Worm (Caenorhabditis elegans) whole organism, young adult: Measurements from ENCODE around the gene fut-1.

Experiments
- B0019.2 ChIP-seq: fragments of 200-800 bp; sonication (Bioruptor generic); conservative IDR thresholded peaks from 2 replicates; pipeline ENCODE4 v1.3.6; 2022; ENCODE audit warnings: missing genetic modification reagents, missing genetic modification characterization, missing compliant biosample characterization
- B0035.1 ChIP-seq: sonication (generic microtip); optimal IDR thresholded peaks from 2 replicates; lab custom pipeline; 2016; ENCODE audit warnings: missing genetic modification characterization, mild to moderate bottlenecking, missing compliant biosample characterization, missing genotype, missing genetic modification reagents
- C06A6.2 ChIP-seq: fragments of 200-800 bp; sonication (Bioruptor generic); conservative IDR thresholded peaks from 2 replicates; pipeline ENCODE4 v1.3.6; 2022; ENCODE audit warnings: missing genetic modification characterization, missing compliant biosample characterization
- F23B12.7 ChIP-seq: sonication (generic microtip); optimal IDR thresholded peaks from 2 replicates; lab custom pipeline; 2017; ENCODE audit warnings: missing genetic modification characterization, mild to moderate bottlenecking, missing compliant biosample characterization, antibody characterized with exemption, moderate library complexity; ENCODE audit not compliant: insufficient read depth
- F33H1.4 ChIP-seq: fragments of 200-800 bp; sonication (Bioruptor generic); IDR thresholded peaks from 2 replicates; pipeline ENCODE4 v1.3.6; 2022; ENCODE audit warnings: missing genetic modification reagents, missing genetic modification characterization, missing compliant biosample characterization
- F37B4.10 ChIP-seq: fragments of 200-800 bp; sonication (Bioruptor generic); IDR thresholded peaks from 2 replicates; pipeline ENCODE4 v1.3.6; 2022; ENCODE audit warnings: missing genetic modification characterization, missing compliant biosample characterization
- F39B2.1 ChIP-seq: fragments of 200-800 bp; sonication (Bioruptor generic); IDR thresholded peaks from 2 replicates; pipeline ENCODE4 v1.3.6; 2022; ENCODE audit warnings: missing genetic modification reagents, missing genetic modification characterization, missing compliant biosample characterization
- F49E8.2 ChIP-seq: sonication (generic microtip); optimal IDR thresholded peaks from 3 replicates; lab custom pipeline; 2017; ENCODE audit warnings: missing genetic modification characterization, mild to moderate bottlenecking, missing compliant biosample characterization, antibody characterized with exemption, moderate library complexity; ENCODE audit not compliant: insufficient read depth
- K12H6.12 ChIP-seq: fragments of 200-800 bp; sonication (Bioruptor generic); optimal IDR thresholded peaks from 2 replicates; lab custom pipeline; 2018; ENCODE audit warnings: mild to moderate bottlenecking, missing genetic modification characterization, missing compliant biosample characterization
- T07F8.4 ChIP-seq: sonication (generic microtip); optimal IDR thresholded peaks from 2 replicates; lab custom pipeline; 2016; ENCODE audit warnings: mild to moderate bottlenecking, missing genetic modification characterization, moderate library complexity, missing compliant biosample characterization
- Y67H2A.10 ChIP-seq: fragments of 200-800 bp; sonication (Bioruptor generic); conservative IDR thresholded peaks from 2 replicates; pipeline ENCODE4 v1.3.6; 2022; ENCODE audit warnings: missing genetic modification reagents, missing genetic modification characterization, missing compliant biosample characterization
- atf-7 ChIP-seq: sonication (generic microtip); optimal IDR thresholded peaks from 2 replicates; lab custom pipeline; 2017; ENCODE audit warnings: mild to moderate bottlenecking, missing genetic modification characterization, missing compliant biosample characterization
- athp-1 ChIP-seq: sonication (generic microtip); optimal IDR thresholded peaks from 2 replicates; lab custom pipeline; 2017; ENCODE audit warnings: mild to moderate bottlenecking, missing genetic modification characterization, missing compliant biosample characterization
- attf-3 ChIP-seq: fragments of 200-800 bp; sonication (Bioruptor generic); conservative IDR thresholded peaks from 2 replicates; pipeline ENCODE4 v1.3.6; 2022; ENCODE audit warnings: missing genetic modification reagents, missing genetic modification characterization, missing compliant biosample characterization
- attf-5 ChIP-seq: fragments of 200-800 bp; sonication (Bioruptor generic); optimal IDR thresholded peaks from 2 replicates; lab custom pipeline; 2018; ENCODE audit warnings: mild to moderate bottlenecking, missing genetic modification characterization, missing compliant biosample characterization
- cebp-1 ChIP-seq, 2 experiments: fragments of 200-800 bp in 1 of 2; sonication (Bioruptor generic) in 1 of 2; sonication (generic microtip) in 1 of 2; IDR thresholded peaks in 1 of 2; optimal IDR thresholded peaks in 1 of 2; 2 replicates each; pipeline versions ENCODE4 v1.3.6 to Lab custom; 2017 to 2022; ENCODE audit warnings: missing compliant biosample characterization in 2 of 2, missing genetic modification characterization in 2 of 2, mild to moderate bottlenecking in 1 of 2, missing genetic modification reagents in 1 of 2, moderate library complexity in 1 of 2
- cebp-2 ChIP-seq: fragments of 200-800 bp; sonication (Bioruptor generic); IDR thresholded peaks from 2 replicates; pipeline ENCODE4 v1.3.6; 2022; ENCODE audit warnings: missing genetic modification characterization, missing compliant biosample characterization
- ceh-27 ChIP-seq: fragments of 200-800 bp; sonication (Bioruptor generic); optimal IDR thresholded peaks from 2 replicates; lab custom pipeline; 2018; ENCODE audit warnings: mild to moderate bottlenecking, missing genetic modification characterization, moderate library complexity, missing compliant biosample characterization
- ceh-58 ChIP-seq: fragments of 200-800 bp; sonication (Bioruptor generic); IDR thresholded peaks from 2 replicates; pipeline ENCODE4 v1.3.6; 2022; ENCODE audit warnings: missing genetic modification characterization, missing compliant biosample characterization
- ceh-91 ChIP-seq: fragments of 200-800 bp; sonication (Bioruptor generic); IDR thresholded peaks from 2 replicates; pipeline ENCODE4 v1.3.6; 2022; ENCODE audit warnings: missing genetic modification reagents, missing genetic modification characterization, missing compliant biosample characterization
- chd-7 ChIP-seq: sonication (generic microtip); optimal IDR thresholded peaks from 2 replicates; lab custom pipeline; 2016; ENCODE audit warnings: mild to moderate bottlenecking, missing genetic modification characterization, moderate library complexity, missing compliant biosample characterization
- die-1 ChIP-seq: sonication (generic microtip); optimal IDR thresholded peaks from 2 replicates; lab custom pipeline; 2016; ENCODE audit warnings: missing genotype, mild to moderate bottlenecking, missing genetic modification characterization, missing compliant biosample characterization
- dpff-1 ChIP-seq: sonication (generic microtip); optimal IDR thresholded peaks from 2 replicates; lab custom pipeline; 2017; ENCODE audit warnings: mild to moderate bottlenecking, missing genetic modification characterization, missing compliant biosample characterization
- efl-1 ChIP-seq: fragments of 150-350 bp; optimal IDR thresholded peaks from 2 replicates; lab custom pipeline; 2014; ENCODE audit warnings: missing biosample characterization, missing genetic modification reagents, missing genetic modification characterization
- fkh-3 ChIP-seq: sonication (generic microtip); optimal IDR thresholded peaks from 2 replicates; lab custom pipeline; 2016; ENCODE audit warnings: mild to moderate bottlenecking, missing genetic modification characterization, missing compliant biosample characterization
- hlh-12 ChIP-seq: sonication (generic microtip); optimal IDR thresholded peaks from 2 replicates; lab custom pipeline; 2016; ENCODE audit warnings: missing genetic modification characterization, missing compliant biosample characterization
- hlh-26 ChIP-seq: fragments of 200-800 bp; sonication (Bioruptor generic); conservative IDR thresholded peaks from 2 replicates; pipeline ENCODE4 v1.3.6; 2022; ENCODE audit warnings: missing genetic modification reagents, missing genetic modification characterization, missing compliant biosample characterization
- hmg-20 ChIP-seq: fragments of 200-800 bp; sonication (Bioruptor generic); IDR thresholded peaks from 2 replicates; pipeline ENCODE4 v1.3.6; 2022; ENCODE audit warnings: missing genetic modification reagents, missing genetic modification characterization, missing compliant biosample characterization
- lin-54 ChIP-seq: fragments of 200-800 bp; sonication (Bioruptor generic); optimal IDR thresholded peaks from 2 replicates; lab custom pipeline; 2018; ENCODE audit warnings: mild to moderate bottlenecking, missing genetic modification characterization, missing compliant biosample characterization
- lsl-1 ChIP-seq: fragments of 200-800 bp; sonication (Bioruptor generic); optimal IDR thresholded peaks from 2 replicates; lab custom pipeline; 2018; ENCODE audit warnings: mild to moderate bottlenecking, missing genetic modification characterization, moderate library complexity, missing compliant biosample characterization
- mel-28 ChIP-seq: sonication (generic microtip); optimal IDR thresholded peaks from 2 replicates; lab custom pipeline; 2016; ENCODE audit warnings: borderline replicate concordance, mild to moderate bottlenecking, missing genetic modification characterization, missing compliant biosample characterization
- mes-4 ChIP-seq: sonication (generic microtip); optimal IDR thresholded peaks from 2 replicates; lab custom pipeline; 2016; ENCODE audit warnings: missing genotype, missing genetic modification characterization, missing compliant biosample characterization
- nhr-179 ChIP-seq: sonication (generic microtip); optimal IDR thresholded peaks from 2 replicates; lab custom pipeline; 2016; ENCODE audit warnings: mild to moderate bottlenecking, missing genetic modification characterization, missing compliant biosample characterization
- nhr-80 ChIP-seq: sonication (generic microtip); optimal IDR thresholded peaks from 2 replicates; lab custom pipeline; 2016; ENCODE audit warnings: missing genetic modification characterization, missing compliant biosample characterization
- pbrm-1 ChIP-seq: fragments of 200-800 bp; sonication (Bioruptor generic); IDR thresholded peaks from 2 replicates; pipeline ENCODE4 v1.3.6; 2022; ENCODE audit warnings: missing genetic modification reagents, missing genetic modification characterization, missing compliant biosample characterization
- pha-4 ChIP-seq: fragments of 150-350 bp; sonication (generic microtip); optimal IDR thresholded peaks from 2 replicates; lab custom pipeline; 2014; ENCODE audit warnings: missing biosample characterization, missing genetic modification reagents, missing genetic modification characterization
- rpc-1 ChIP-seq, 2 experiments: fragments of 150-350 bp in 1 of 2; sonication (generic microtip) in 1 of 2; optimal IDR thresholded peaks; 2 replicates each; lab custom pipeline; 2014 to 2018; ENCODE audit warnings: missing biosample characterization in 1 of 2, missing genetic modification characterization in 1 of 2, missing genetic modification reagents in 1 of 2, missing genotype in 1 of 2
- snpc-1.1 ChIP-seq: sonication (generic microtip); optimal IDR thresholded peaks from 2 replicates; lab custom pipeline; 2017; ENCODE audit warnings: missing genetic modification characterization, mild to moderate bottlenecking, missing compliant biosample characterization, antibody characterized with exemption, moderate library complexity, missing genotype, missing genetic modification reagents; ENCODE audit not compliant: insufficient read depth
- snpc-3.4 ChIP-seq: sonication (generic microtip); optimal IDR thresholded peaks from 2 replicates; lab custom pipeline; 2017; ENCODE audit warnings: missing genetic modification characterization, mild to moderate bottlenecking, missing compliant biosample characterization, antibody characterized with exemption, moderate library complexity, missing genotype, missing genetic modification reagents
- snpc-4 ChIP-seq, 5 experiments: fragments of 150-350 bp in 1 of 5; sonication (generic microtip) in 4 of 5; optimal IDR thresholded peaks; 2 replicates each; lab custom pipeline; 2014 to 2018; ENCODE audit warnings: missing genetic modification characterization in 5 of 5, missing biosample characterization in 3 of 5, antibody characterized with exemption in 2 of 5, mild to moderate bottlenecking in 2 of 5, missing compliant biosample characterization in 2 of 5, missing genotype in 2 of 5, moderate library complexity in 2 of 5, missing genetic modification reagents in 1 of 5
- somi-1 ChIP-seq: fragments of 200-800 bp; sonication (Bioruptor generic); optimal IDR thresholded peaks from 2 replicates; lab custom pipeline; 2018; ENCODE audit warnings: mild to moderate bottlenecking, missing genetic modification characterization, missing compliant biosample characterization
- unc-130 ChIP-seq: sonication (generic microtip); optimal IDR thresholded peaks from 2 replicates; lab custom pipeline; 2016; ENCODE audit warnings: missing genetic modification reagents, missing genetic modification characterization, missing compliant biosample characterization
- ztf-22 ChIP-seq: fragments of 200-800 bp; sonication (Bioruptor generic); optimal IDR thresholded peaks from 2 replicates; lab custom pipeline; 2018; ENCODE audit warnings: mild to moderate bottlenecking, missing genetic modification characterization, moderate library complexity, missing compliant biosample characterization
- ztf-25 ChIP-seq: fragments of 200-800 bp; sonication (Bioruptor generic); IDR thresholded peaks from 2 replicates; pipeline ENCODE4 v1.3.6; 2022; ENCODE audit warnings: missing genetic modification reagents, missing genetic modification characterization, missing compliant biosample characterization
- ztf-26 ChIP-seq: sonication (generic microtip); optimal IDR thresholded peaks from 2 replicates; lab custom pipeline; 2017; ENCODE audit warnings: missing genetic modification characterization, missing compliant biosample characterization
- ztf-28 ChIP-seq: fragments of 200-800 bp; sonication (Bioruptor generic); IDR thresholded peaks from 2 replicates; pipeline ENCODE4 v1.3.6; 2022; ENCODE audit warnings: missing genetic modification reagents, missing genetic modification characterization, missing compliant biosample characterization
- ztf-3 ChIP-seq: fragments of 200-800 bp; sonication (Bioruptor generic); optimal IDR thresholded peaks from 2 replicates; lab custom pipeline; 2018; ENCODE audit warnings: mild to moderate bottlenecking, missing genetic modification characterization, missing compliant biosample characterization

The fut-1 gene

ce11 chrII:8787376-8787775 lies 28.0 kb upstream of the fut-1 start (continued):
- TF ChIP-seq snpc-1.1 (tag; lab: Kevin White, UChicago) (no peak), chd-7 (tag; lab: Kevin White, UChicago) (peak; percentile 72), attf-3 (no peak), pha-4 (tag; lab: Kevin White, UChicago) (peak; percentile 98), ztf-25 (GFP tag; lab: Robert Waterston, UW) (no peak), F33H1.4 (peak; percentile 85), ceh-58 (GFP tag; lab: Robert Waterston, UW) (no peak), mes-4 (tag; lab: Kevin White, UChicago) (no peak), pbrm-1 (GFP tag; lab: Robert Waterston, UW) (peak; percentile 81), snpc-3.4 (tag; lab: Kevin White, UChicago) (peak; percentile 30), nhr-179 (no peak), C06A6.2 (peak; percentile 75), dpff-1 (tag; lab: Kevin White, UChicago) (no peak), F39B2.1 (GFP tag; lab: Robert Waterston, UW) (no peak), rpc-1 (optimal IDR thresholded peaks at IDR 0.05; lab: Kevin White, UChicago) (no peak), rpc-1 (tag; optimal IDR thresholded peaks at IDR 0.05; lab: Kevin White, UChicago) (no peak), ztf-26 (tag; lab: Kevin White, UChicago) (peak; percentile 44), die-1 (tag; lab: Kevin White, UChicago) (no peak), B0035.1 (tag; lab: Kevin White, UChicago) (no peak), hmg-20 (no peak), unc-130 (GFP tag; lab: Kevin White, UChicago) (no peak), F23B12.7 (tag; lab: Kevin White, UChicago) (no peak), cebp-2 (GFP tag; lab: Robert Waterston, UW) (no peak), efl-1 (no peak), K12H6.12 (tag; lab: Kevin White, UChicago) (peak; percentile 78), hlh-26 (GFP tag; lab: Robert Waterston, UW) (no peak), F37B4.10 (GFP tag; lab: Robert Waterston, UW) (no peak), athp-1 (tag; lab: Kevin White, UChicago) (peak; percentile 54), Y67H2A.10 (GFP tag; lab: Robert Waterston, UW) (peak; percentile 100), B0019.2 (GFP tag; lab: Robert Waterston, UW) (no peak), attf-5 (GFP tag; lab: Kevin White, UChicago) (peak; percentile 85), ztf-22 (peak; percentile 7), cebp-1 (GFP tag; IDR thresholded peaks at IDR 0.05; lab: Robert Waterston, UW) (peak; percentile 60), cebp-1 (tag; optimal IDR thresholded peaks at IDR 0.05; lab: Kevin White, UChicago) (peak; percentile 87), ceh-91 (GFP tag; lab: Robert Waterston, UW) (no peak), F49E8.2 (tag; lab: Kevin White, UChicago) (no peak), fkh-3 (no peak), T07F8.4 (tag; lab: Kevin White, UChicago) (no peak), ztf-28 (no peak), mel-28 (no peak), nhr-80 (tag; lab: Kevin White, UChicago) (peak; percentile 60), ceh-27 (peak; percentile 94), somi-1 (GFP tag; lab: Kevin White, UChicago) (peak; percentile 74), atf-7 (tag; lab: Kevin White, UChicago) (peak; percentile 83), snpc-4 (GFP tag; optimal IDR thresholded peaks at IDR 0.05; lab: Kevin White, UChicago) (no peak), snpc-4 (tag; optimal IDR thresholded peaks at IDR 0.05; lab: Kevin White, UChicago) (peak in 3 of 4 experiments; percentile 48 to 62 (median 49)), ztf-3 (GFP tag; lab: Kevin White, UChicago) (no peak), hlh-12 (tag; lab: Kevin White, UChicago) (no peak), lsl-1 (no peak), lin-54 (peak; percentile 75)
